Fruit fly (Drosophila melanogaster): ENCODE measurements around the gene Nup133.

Gene Nup133

DNA sequence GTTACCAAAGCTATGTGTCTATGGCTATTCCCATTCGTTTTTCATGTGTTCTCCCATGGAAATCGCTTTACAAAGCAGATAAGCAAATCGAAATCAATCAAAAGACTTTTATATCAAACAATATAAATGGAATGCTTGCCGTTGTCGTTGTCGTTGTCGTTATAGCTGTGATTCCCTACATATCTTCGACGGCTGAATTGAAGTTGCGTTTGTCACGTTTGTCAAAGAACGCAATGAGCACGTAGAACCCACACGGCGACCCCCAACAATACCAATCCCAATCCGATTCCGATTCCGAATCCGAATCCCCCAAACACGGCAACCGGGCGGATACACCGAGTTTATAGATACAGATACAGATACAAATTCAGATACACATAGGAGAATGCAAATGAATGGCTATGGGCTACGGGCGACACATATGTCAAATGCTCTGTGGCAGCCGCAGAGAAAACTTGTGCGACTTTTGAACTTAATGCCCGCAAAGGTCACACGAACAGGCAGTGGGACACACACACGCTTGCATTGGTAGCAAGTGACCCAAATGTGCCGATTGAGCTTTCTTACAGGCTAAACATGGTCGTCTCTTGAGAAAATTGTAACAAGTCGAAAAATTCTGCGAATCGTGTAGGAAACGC, 20.5 kb upstream of the Nup133 start:
- peak; percentile 93 for TF ChIP-seq CG13894 (tag; optimal IDR thresholded peaks at IDR 0.05)
- no peak for TF ChIP-seq CG32772 (GFP tag; IDR thresholded peaks at IDR 0.05)
- TF ChIP-seq Hr78 (GFP tag; optimal IDR thresholded peaks at IDR 0.05), result peak in 1 of 2 experiments; percentile 85
- TF ChIP-seq chinmo (GFP tag; IDR thresholded peaks at IDR 0.05; ENCODE audit: partially characterized antibody), result 0 out of 4 replicates have a peak, but pooled peaks have one; percentile 51
- peak; percentile 23 for TF ChIP-seq cg (GFP tag; optimal IDR thresholded peaks at IDR 0.05)
- 0 out of 4 replicates have a peak, but pooled peaks have one; percentile 16 for TF ChIP-seq Dll (GFP tag; IDR thresholded peaks at IDR 0.05; ENCODE audit: partially characterized antibody)
- no peak for TF ChIP-seq tll (GFP tag; optimal IDR thresholded peaks at IDR 0.05)
- 0 out of 3 replicates have a peak, but pooled peaks have one; percentile 12 for TF ChIP-seq CG2199 (GFP tag; IDR thresholded peaks at IDR 0.05)
- TF ChIP-seq CG12071 (GFP tag; optimal IDR thresholded peaks at IDR 0.05), result no peak

DNA sequence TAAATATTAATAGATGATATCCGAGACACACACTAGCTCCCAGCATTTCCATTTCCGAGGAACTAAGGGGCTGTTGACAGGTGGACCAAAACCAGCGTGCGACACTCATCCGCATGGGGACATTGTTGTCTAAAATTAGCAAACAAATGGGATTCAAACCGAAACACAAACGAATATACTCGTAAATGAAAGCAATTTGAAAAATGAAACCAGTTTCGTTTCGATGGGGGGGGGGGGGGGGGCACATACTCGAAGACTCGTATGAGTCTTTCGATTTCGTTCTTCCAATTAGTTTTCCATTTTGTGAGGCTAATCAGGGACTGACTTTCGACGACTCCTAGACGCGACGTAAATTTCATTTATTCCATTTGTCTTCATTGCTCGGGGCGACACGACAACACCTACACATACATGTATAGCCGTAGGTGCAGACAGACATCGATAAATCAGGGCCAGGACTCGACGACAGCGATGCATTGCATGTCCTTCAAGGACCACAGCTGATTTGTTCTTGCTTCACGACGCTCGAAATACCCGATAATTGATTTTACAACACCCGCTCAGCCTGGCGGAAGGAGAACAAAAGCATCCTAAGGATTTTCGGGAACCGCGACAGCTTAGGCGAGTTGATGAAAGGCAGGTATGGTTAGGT, 17.6 kb upstream of the Nup133 start:
- peak; percentile 64 for TF ChIP-seq crol (GFP tag; IDR thresholded peaks at IDR 0.05)
- TF ChIP-seq sob (GFP tag; IDR thresholded peaks at IDR 0.05), result no peak
- no peak for TF ChIP-seq HLH3B (GFP tag; IDR thresholded peaks at IDR 0.05)
- TF ChIP-seq sd (tag; optimal IDR thresholded peaks at IDR 0.05), result peak; percentile 19
- peak; percentile 90 for TF ChIP-seq D (optimal IDR thresholded peaks at IDR 0.05)
- TF ChIP-seq D (GFP tag; optimal IDR thresholded peaks at IDR 0.05), result no peak
- no peak for TF ChIP-seq CG15011 (GFP tag; optimal IDR thresholded peaks at IDR 0.05)
- TF ChIP-seq Hsf (GFP tag; optimal IDR thresholded peaks at IDR 0.05), result no peak
- TF ChIP-seq CG16815 (GFP tag; optimal IDR thresholded peaks at IDR 0.05), result no peak
- TF ChIP-seq gsb-n (tag; optimal IDR thresholded peaks at IDR 0.05), result no peak
- peak; percentile 6 for TF ChIP-seq Kr (GFP tag; optimal IDR thresholded peaks at IDR 0.05)
- no peak for TF ChIP-seq Chrac-16 (GFP tag; optimal IDR thresholded peaks at IDR 0.05)
- TF ChIP-seq zen (tag; optimal IDR thresholded peaks at IDR 0.05), result peak; percentile 70
- peak in 1 of 2 experiments; percentile 52 for TF ChIP-seq tll (GFP tag; optimal IDR thresholded peaks at IDR 0.05)
- TF ChIP-seq abd-A (tag; optimal IDR thresholded peaks at IDR 0.05), result peak; percentile 16
- TF ChIP-seq kni (GFP tag; optimal IDR thresholded peaks at IDR 0.05), result no peak
- no peak for TF ChIP-seq HLH54F (GFP tag; optimal IDR thresholded peaks at IDR 0.05)
- no peak for TF ChIP-seq zf30C (GFP tag; optimal IDR thresholded peaks at IDR 0.05)
- 0 out of 3 replicates have a peak, but pooled peaks have one; percentile 41 for TF ChIP-seq CG6791 (GFP tag; IDR thresholded peaks at IDR 0.05; ENCODE audit: partially characterized antibody)
- peak; percentile 36 for TF ChIP-seq CG12769 (tag; optimal IDR thresholded peaks at IDR 0.05)
- TF ChIP-seq tup (GFP tag; optimal IDR thresholded peaks at IDR 0.05), result no peak
- no peak for TF ChIP-seq PHDP (tag; optimal IDR thresholded peaks at IDR 0.05)
- TF ChIP-seq Trl (optimal IDR thresholded peaks at IDR 0.05), result no peak
- no peak for TF ChIP-seq Trl (GFP tag; optimal IDR thresholded peaks at IDR 0.05)
- TF ChIP-seq fd96Cb (tag; optimal IDR thresholded peaks at IDR 0.05), result no peak
- TF ChIP-seq so (GFP tag; IDR thresholded peaks at IDR 0.05), result no peak
- peak; percentile 58 for TF ChIP-seq Blimp-1 (GFP tag; optimal IDR thresholded peaks at IDR 0.05)
- TF ChIP-seq insv (GFP tag; optimal IDR thresholded peaks at IDR 0.05), result peak in 1 of 2 experiments; percentile 71
- TF ChIP-seq hth (optimal IDR thresholded peaks at IDR 0.05), result peak; percentile 91
- no peak for TF ChIP-seq CG1832 (GFP tag; optimal IDR thresholded peaks at IDR 0.05)
